Worm (Caenorhabditis elegans): ENCODE data around the gene mrpl-39.

Gene mrpl-39

DNA sequence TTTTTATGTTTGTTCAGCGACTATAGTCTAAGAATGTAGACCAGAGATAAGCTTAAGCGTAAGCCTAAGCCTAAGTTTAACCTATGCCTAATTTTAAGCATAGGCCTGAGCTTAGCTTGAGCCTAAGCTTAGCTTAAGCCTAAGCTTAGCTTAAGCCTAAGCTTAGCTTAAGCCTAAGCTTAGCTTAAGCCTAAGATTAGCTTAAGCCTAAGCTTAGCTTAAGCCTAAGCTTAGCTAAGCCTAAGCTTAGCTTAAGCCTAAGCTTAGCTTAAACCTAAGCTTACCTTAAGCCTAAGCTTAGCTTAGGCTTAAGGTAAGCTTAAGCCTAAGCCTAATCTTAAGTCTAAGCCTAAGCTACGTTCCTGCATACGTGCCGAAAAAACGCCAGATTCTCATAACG lies 27.2 kb downstream of the mrpl-39 start:
- TF ChIP-seq dve-1 (tag; optimal IDR thresholded peaks at IDR 0.05) (peak; percentile 100), pha-2 (tag; optimal IDR thresholded peaks at IDR 0.05) (no peak)

DNA sequence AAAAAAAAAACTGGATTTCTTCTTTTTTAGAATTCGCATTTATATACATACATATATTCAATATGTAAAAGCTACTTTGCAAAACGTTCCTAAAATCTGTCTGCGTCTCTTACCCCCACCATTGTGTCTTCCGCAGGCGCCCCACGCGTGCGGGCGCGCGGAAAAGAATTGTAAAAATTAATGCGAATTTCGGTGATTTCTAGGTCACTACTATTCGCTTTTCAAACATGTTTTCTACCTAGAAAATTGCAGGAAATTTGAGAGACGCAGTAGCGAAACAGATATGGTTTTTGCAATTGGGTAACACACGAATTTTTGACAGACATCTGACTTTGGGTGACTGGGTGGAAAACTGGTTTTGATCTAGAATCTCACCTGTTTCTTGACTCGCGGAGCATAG lies 33.7 kb downstream of the mrpl-39 start:
- TF ChIP-seq lim-6 (tag; optimal IDR thresholded peaks at IDR 0.05) (no peak), ref-2 (tag; optimal IDR thresholded peaks at IDR 0.05) (no peak)

DNA sequence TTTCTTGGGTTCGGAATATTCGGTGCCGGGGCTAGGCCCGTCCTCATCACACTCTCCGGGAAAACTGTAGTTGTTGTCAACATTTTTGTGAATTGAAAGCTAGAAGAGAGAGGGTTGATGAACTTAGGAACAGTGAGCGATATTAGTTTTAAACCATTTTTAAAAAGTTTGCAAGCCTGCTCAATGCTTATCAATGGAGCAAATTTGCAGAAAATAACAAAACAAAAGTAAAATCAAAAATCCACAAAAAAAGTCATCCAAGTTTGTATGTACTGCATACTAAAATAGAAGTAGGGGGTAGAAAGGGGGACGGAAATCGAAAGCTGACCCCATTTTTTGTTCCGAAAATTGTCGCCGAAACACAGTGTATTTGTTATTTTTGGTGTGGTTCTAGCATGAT lies 34.8 kb downstream of the mrpl-39 start, which contains the start of gene T10B5.10:
T10B5.10 (minus strand) TSS at position 101 of the 400 bp plus-strand sequence.
- TF ChIP-seq unc-86 (tag; optimal IDR thresholded peaks at IDR 0.05) = no peak

DNA sequence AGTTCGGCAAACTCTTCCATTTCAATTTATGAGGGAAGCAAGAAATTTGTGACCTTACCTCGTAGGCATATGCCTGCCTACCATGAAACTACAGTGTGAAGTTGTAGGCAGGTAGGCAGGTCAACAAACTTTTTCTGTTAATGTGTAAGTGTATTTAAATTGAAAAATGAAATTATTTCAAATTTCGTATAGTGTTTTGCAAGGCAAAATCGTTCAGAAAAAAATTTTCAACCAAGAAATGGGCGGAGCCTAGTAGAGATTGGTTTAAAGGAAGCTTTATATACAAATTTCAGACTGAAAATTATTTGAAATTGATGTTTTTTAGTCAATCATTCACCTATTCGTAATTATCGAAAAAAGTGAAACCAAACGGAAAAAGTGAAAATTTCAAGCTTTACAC lies 36.5 kb downstream of the mrpl-39 start:
- no peak for TF ChIP-seq nhr-11 (tag; optimal IDR thresholded peaks at IDR 0.05)
- TF ChIP-seq C08G9.2 (tag; optimal IDR thresholded peaks at IDR 0.05) = no peak
- no peak for TF ChIP-seq tbx-7 (tag; optimal IDR thresholded peaks at IDR 0.05)
- no peak for TF ChIP-seq sox-2 (GFP tag; IDR thresholded peaks at IDR 0.05)
- TF ChIP-seq C38D4.7 (GFP tag; optimal IDR thresholded peaks at IDR 0.05) = no peak
- TF ChIP-seq ets-4 (tag; optimal IDR thresholded peaks at IDR 0.05) = no peak
- no peak for TF ChIP-seq pax-1 (tag; optimal IDR thresholded peaks at IDR 0.05)

DNA sequence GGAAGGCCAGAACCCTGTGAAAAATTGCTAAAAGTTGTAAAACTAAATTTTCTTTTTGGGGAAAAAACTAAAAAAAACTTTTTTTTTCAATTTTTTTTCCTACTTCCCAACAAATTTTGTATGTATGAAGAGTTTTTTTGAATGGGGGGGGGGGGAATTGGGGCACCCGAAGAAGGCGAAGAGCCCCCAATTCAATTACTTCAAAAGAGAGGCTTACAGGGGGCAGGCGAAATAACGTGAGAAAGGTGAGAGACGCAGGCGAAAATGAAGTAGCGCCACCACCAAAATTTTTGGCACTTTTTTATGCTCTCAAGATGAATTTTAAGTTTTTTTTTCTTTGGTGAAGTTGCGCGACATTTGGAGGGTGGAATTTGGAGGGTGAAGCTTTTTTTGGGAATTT lies 41.6 kb downstream of the mrpl-39 start:
- TF ChIP-seq nhr-232 (tag; optimal IDR thresholded peaks at IDR 0.05) (no peak), unc-42 (tag; optimal IDR thresholded peaks at IDR 0.05) (peak; percentile 78)

DNA sequence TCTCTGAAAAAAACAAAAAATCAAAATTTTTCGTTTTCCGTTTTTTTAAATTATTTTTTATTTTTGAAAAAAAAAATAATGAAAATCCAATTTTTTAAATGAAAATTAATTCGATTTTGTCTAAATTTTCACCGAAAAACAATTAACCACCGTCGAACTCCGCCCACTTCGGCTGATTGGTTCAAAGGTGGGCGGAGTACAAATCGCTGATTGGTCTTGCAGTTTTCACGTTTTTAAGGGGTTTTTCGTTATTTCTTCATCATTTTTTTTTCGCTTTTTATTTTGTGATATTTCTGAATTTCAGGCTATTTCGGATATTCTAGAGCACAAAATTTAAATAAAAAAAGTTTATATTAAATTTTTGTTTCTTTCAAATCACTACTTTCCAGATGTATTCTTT lies 43.6 kb downstream of the mrpl-39 start:
- TF ChIP-seq ceh-34 (tag; optimal IDR thresholded peaks at IDR 0.05) (no peak), nfya-1 (tag; optimal IDR thresholded peaks at IDR 0.05) (peak; percentile 86), C38D4.7 (GFP tag; optimal IDR thresholded peaks at IDR 0.05) (no peak), nhr-232 (tag; optimal IDR thresholded peaks at IDR 0.05) (no peak)

DNA sequence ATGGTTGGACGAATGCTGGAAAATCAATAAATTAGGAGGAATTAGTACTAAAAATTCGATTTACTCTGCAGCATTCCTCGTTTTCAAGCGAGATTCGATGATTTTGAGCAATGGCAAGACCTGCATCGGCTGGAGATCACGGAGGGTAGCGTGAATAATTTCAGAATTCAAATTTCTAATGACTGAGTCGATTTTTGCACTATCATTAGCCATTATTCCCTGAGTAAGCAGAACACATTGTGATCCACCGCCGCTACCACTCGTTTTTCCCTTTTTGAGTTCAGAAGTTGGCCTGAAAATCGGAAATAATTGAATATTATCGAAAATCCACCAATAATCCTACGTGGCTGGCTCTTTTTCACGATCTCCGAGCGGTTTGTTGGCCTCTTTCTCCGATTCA lies 46.6 kb downstream of the mrpl-39 start:
- TF ChIP-seq nfya-1 (tag; optimal IDR thresholded peaks at IDR 0.05) = no peak
- no peak for TF ChIP-seq hlh-13 (GFP tag; optimal IDR thresholded peaks at IDR 0.05)
- no peak for TF ChIP-seq lim-6 (tag; optimal IDR thresholded peaks at IDR 0.05)
- no peak for TF ChIP-seq ceh-14 (tag; optimal IDR thresholded peaks at IDR 0.05)
- no peak for TF ChIP-seq mec-3 (tag; optimal IDR thresholded peaks at IDR 0.05; ENCODE audit: borderline replicate concordance)
- TF ChIP-seq ceh-9 (tag; optimal IDR thresholded peaks at IDR 0.05) = no peak
- no peak for TF ChIP-seq rnt-1 (tag; optimal IDR thresholded peaks at IDR 0.05)
- TF ChIP-seq pha-4 (tag; optimal IDR thresholded peaks at IDR 0.05) = no peak
- TF ChIP-seq K02D7.2 (tag; optimal IDR thresholded peaks at IDR 0.05) = no peak
- no peak for TF ChIP-seq tbx-7 (tag; optimal IDR thresholded peaks at IDR 0.05)
- TF ChIP-seq pha-2 (tag; optimal IDR thresholded peaks at IDR 0.05) = no peak
- TF ChIP-seq fkh-10 (GFP tag; optimal IDR thresholded peaks at IDR 0.05) = no peak
- no peak for TF ChIP-seq pax-1 (tag; optimal IDR thresholded peaks at IDR 0.05)
- TF ChIP-seq unc-55 (GFP tag; optimal IDR thresholded peaks at IDR 0.05) = no peak

DNA sequence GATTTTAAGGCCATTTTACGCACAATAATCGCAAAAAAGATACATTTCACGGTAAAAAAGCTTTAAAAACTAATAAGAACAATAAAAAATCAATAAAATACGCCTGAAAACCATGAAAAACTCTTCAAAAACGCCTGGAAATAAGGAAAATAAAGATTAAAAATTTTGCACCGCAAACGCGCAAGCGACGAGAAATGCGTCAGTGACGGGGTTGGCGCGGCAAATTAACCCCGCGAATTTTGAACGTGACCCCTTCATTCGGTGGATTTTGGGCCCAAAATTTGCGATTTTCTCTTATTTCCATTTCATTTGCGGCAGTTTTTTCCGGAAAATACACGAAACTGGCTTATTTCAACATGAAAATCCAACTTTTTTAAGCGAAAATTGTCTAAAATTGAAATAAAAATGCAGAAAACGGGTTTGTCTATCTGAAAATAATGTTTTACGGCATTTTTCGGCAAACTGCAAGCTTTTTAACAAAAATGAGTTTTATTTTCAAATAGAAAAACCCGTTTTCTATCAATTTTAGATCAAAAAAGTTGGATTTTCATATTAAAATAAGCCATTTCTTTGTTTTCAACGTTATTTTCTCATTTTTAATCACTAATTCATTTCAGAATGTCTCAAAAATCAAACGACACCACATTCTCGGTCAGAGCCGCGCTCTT lies 47.4 kb downstream of the mrpl-39 start, which contains the start of gene knl-3:
knl-3 (plus strand) TSS at position 618 of the 668 bp plus-strand sequence.
- TF ChIP-seq ceh-14 (tag; optimal IDR thresholded peaks at IDR 0.05) = peak; percentile 66
- peak; percentile 38 for TF ChIP-seq che-1 (tag; optimal IDR thresholded peaks at IDR 0.05)
- no peak for TF ChIP-seq hlh-8 (tag; optimal IDR thresholded peaks at IDR 0.05)
- TF ChIP-seq ahr-1 (tag; optimal IDR thresholded peaks at IDR 0.05) = peak; percentile 12
- no peak for TF ChIP-seq ceh-22 (tag; optimal IDR thresholded peaks at IDR 0.05)
- no peak for TF ChIP-seq mec-3 (tag; optimal IDR thresholded peaks at IDR 0.05; ENCODE audit: borderline replicate concordance)
- TF ChIP-seq pha-2 (tag; optimal IDR thresholded peaks at IDR 0.05) = peak; percentile 66
- TF ChIP-seq fkh-6 (tag; optimal IDR thresholded peaks at IDR 0.05) = peak; percentile 12
- TF ChIP-seq C08G9.2 (tag; optimal IDR thresholded peaks at IDR 0.05) = peak; percentile 51
- TF ChIP-seq dmd-4 (tag; optimal IDR thresholded peaks at IDR 0.05; ENCODE audit: borderline replicate concordance) = no peak
- TF ChIP-seq ceh-9 (tag; optimal IDR thresholded peaks at IDR 0.05) = no peak
- TF ChIP-seq dve-1 (tag; optimal IDR thresholded peaks at IDR 0.05) = peak; percentile 66
- peak; percentile 26 for TF ChIP-seq unc-55 (GFP tag; optimal IDR thresholded peaks at IDR 0.05)
- TF ChIP-seq ztf-16 (tag; optimal IDR thresholded peaks at IDR 0.05) = peak; percentile 36
- TF ChIP-seq pat-9 (tag; optimal IDR thresholded peaks at IDR 0.05) = peak; percentile 37
- peak; percentile 51 for TF ChIP-seq hlh-13 (GFP tag; optimal IDR thresholded peaks at IDR 0.05)
- TF ChIP-seq sox-4 (tag; optimal IDR thresholded peaks at IDR 0.05) = peak; percentile 64
- peak; percentile 67 for TF ChIP-seq unc-86 (tag; optimal IDR thresholded peaks at IDR 0.05)
- TF ChIP-seq lin-11 (tag; optimal IDR thresholded peaks at IDR 0.05) = peak; percentile 40
- peak; percentile 30 for TF ChIP-seq sdc-2 (tag; optimal IDR thresholded peaks at IDR 0.05)
